Fruit fly (Drosophila melanogaster): ENCODE results near the gene hgo.

The hgo gene

DNA sequence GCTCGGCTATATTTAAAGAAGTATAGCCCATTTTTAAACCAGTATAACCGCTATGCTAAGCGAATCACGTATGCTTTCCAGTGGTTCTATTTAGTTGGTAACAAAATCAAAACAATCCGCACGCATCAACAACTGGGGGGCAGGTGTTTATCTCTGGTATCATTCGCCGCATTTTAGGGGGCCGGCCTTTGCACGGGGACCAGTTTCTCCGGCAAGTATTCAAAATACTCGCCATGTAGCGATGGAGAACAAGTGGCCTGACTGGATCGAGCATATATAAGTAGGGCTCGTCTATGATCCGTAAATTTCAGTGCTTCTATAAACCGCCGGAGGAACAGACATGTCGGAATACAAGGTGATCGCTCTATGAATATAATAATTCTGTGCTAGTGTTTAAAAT is at the start of gene hgo:
hgo (plus strand) TSS at position 301 of the 400 bp plus-strand sequence.
- no peak for TF ChIP-seq psq (optimal IDR thresholded peaks at IDR 0.05)
- TF ChIP-seq Dll (optimal IDR thresholded peaks at IDR 0.05), result no peak
- no peak for TF ChIP-seq CG8478 (optimal IDR thresholded peaks at IDR 0.05)

dm6 chr2L:11091111-11091510 is 45.1 kb upstream of the hgo start, which contains the start of gene Wdr59:
Gene Wdr59, plus strand, starts transcription at chr2L:11091444.
- TF ChIP-seq CG8478 (optimal IDR thresholded peaks at IDR 0.05) (no peak), Dll (optimal IDR thresholded peaks at IDR 0.05) (no peak)

- no peak for TF ChIP-seq Dll (optimal IDR thresholded peaks at IDR 0.05)
- no peak for TF ChIP-seq usp (GFP tag; optimal IDR thresholded peaks at IDR 0.05)
- no peak for TF ChIP-seq EcR (GFP tag; optimal IDR thresholded peaks at IDR 0.05)
- TF ChIP-seq pan (optimal IDR thresholded peaks at IDR 0.05), result no peak
- TF ChIP-seq CG8478 (optimal IDR thresholded peaks at IDR 0.05), result no peak
- TF ChIP-seq psq (optimal IDR thresholded peaks at IDR 0.05), result no peak
Measured at dm6 chr2L:11100516-11101061, 35.6 kb upstream of the hgo start, which contains the start of gene Ge-1. Gene Ge-1, minus strand, starts transcription at chr2L:11100888.

DNA sequence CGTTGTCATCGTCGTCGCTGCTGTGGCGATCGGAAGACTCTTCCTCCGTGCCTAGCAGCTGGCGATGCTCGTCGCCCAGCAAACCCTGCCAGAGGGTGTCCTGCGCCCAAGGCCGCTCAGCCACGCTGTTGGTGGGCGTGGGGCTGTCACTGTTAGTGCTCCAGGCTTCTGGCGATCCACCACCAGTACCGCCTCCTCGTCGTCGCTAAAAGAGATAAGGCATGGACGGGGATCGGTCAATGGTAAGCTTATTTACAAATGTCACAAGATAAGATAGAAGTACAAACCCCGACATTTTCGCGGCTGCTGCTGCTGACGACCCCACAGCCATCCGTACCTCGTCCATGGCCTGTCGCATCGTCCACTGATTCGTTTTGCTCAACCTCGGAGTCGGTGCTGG is 30.9 kb upstream of the hgo start:
- no peak for TF ChIP-seq Dll (optimal IDR thresholded peaks at IDR 0.05)
- no peak for TF ChIP-seq psq (optimal IDR thresholded peaks at IDR 0.05)
- TF ChIP-seq EcR (GFP tag; optimal IDR thresholded peaks at IDR 0.05), result no peak
- TF ChIP-seq pan (optimal IDR thresholded peaks at IDR 0.05), result no peak
- TF ChIP-seq usp (GFP tag; optimal IDR thresholded peaks at IDR 0.05), result no peak
- no peak for TF ChIP-seq CG8478 (optimal IDR thresholded peaks at IDR 0.05)

DNA sequence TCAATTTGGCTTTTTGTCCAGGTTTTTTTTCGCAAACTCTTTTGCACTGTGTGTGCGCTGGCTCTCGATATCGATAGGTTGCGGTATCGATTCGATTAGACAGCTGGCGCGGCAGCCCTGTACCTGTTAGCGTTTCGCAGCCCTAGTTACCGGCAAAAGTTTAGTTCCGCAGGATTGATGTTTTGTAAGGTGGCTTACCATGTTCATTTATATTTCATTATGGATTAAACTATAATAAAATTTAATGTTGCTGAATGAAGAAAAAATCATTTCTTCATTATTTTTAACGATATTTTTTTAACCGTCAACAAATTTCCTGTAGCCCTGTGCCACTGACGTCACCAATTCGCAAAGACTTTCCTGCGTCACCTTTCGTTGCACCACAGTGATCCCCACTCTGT is 29.6 kb upstream of the hgo start, which contains the start of gene Reps:
Reps (minus strand) TSS at position 84 of the 401 bp plus-strand sequence.
- TF ChIP-seq psq (optimal IDR thresholded peaks at IDR 0.05), result no peak
- no peak for TF ChIP-seq EcR (GFP tag; optimal IDR thresholded peaks at IDR 0.05)
- no peak for TF ChIP-seq usp (GFP tag; optimal IDR thresholded peaks at IDR 0.05)
- no peak for TF ChIP-seq pan (optimal IDR thresholded peaks at IDR 0.05)
- no peak for TF ChIP-seq Dll (optimal IDR thresholded peaks at IDR 0.05)
- TF ChIP-seq CG8478 (optimal IDR thresholded peaks at IDR 0.05), result no peak

DNA sequence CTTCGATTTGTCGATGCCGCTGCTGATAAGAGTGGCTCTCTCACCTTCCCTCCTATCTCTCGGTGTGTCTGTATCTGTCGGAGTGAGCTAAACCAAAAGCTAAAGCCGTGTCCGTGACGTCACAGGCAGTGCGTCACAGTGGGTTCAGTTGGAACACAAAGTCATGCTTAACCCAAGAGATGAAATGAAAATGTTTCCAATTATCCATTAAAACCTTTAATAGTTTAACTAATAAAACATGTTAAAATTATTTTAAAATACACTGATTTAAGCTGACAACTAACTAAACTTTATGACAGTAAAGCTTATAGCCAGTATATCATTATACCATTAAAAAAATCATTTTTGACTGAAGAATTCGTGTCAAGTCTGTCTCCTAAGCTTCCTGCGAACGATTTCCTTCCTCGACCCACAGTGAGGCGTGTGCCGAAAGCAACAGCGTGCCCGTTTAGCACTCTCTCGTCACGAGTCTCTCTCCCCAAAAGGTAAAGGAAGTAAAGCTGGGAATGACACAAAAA is 23.1 kb upstream of the hgo start, which contains the start of gene Idua:
Idua (minus strand) TSS at position 51 of the 518 bp plus-strand sequence.
- TF ChIP-seq EcR (GFP tag; optimal IDR thresholded peaks at IDR 0.05) (no peak), CG8478 (optimal IDR thresholded peaks at IDR 0.05) (no peak), psq (optimal IDR thresholded peaks at IDR 0.05) (no peak), pan (optimal IDR thresholded peaks at IDR 0.05) (no peak), usp (GFP tag; optimal IDR thresholded peaks at IDR 0.05) (no peak), Dll (optimal IDR thresholded peaks at IDR 0.05) (no peak)

DNA sequence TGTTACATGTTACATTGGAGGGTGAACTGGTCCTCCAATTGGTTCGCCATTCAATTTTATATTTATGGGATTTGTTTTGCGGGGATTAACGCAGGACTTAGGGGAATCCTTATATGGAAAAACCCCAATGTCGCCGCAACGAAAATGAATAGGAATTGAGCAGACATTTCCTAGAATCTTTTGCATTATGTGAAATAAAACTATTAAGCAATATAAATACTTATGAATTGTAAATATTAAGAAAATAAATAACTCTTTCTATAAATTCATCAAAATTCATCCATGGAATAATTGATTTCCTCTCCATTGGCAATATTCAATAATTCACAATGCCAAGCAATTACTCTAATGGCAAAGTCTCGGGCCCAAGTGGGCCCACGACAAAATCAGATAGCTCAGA is 22.5 kb upstream of the hgo start, which contains the start of gene Gr32a:
Gr32a (plus strand) TSS at position 301 of the 400 bp plus-strand sequence.
- TF ChIP-seq usp (GFP tag; optimal IDR thresholded peaks at IDR 0.05) (no peak), Dll (optimal IDR thresholded peaks at IDR 0.05) (no peak), EcR (GFP tag; optimal IDR thresholded peaks at IDR 0.05) (no peak)

- no peak for TF ChIP-seq pan (optimal IDR thresholded peaks at IDR 0.05)
- no peak for TF ChIP-seq CG8478 (optimal IDR thresholded peaks at IDR 0.05)
- TF ChIP-seq EcR (GFP tag; optimal IDR thresholded peaks at IDR 0.05), result no peak
- TF ChIP-seq usp (GFP tag; optimal IDR thresholded peaks at IDR 0.05), result no peak
- TF ChIP-seq Dll (optimal IDR thresholded peaks at IDR 0.05), result no peak
- TF ChIP-seq psq (optimal IDR thresholded peaks at IDR 0.05), result no peak
Measured at dm6 chr2L:11119966-11120517, 16.2 kb upstream of the hgo start, which contains the start of gene CG6230. Gene CG6230, minus strand, starts transcription at chr2L:11120319.

DNA sequence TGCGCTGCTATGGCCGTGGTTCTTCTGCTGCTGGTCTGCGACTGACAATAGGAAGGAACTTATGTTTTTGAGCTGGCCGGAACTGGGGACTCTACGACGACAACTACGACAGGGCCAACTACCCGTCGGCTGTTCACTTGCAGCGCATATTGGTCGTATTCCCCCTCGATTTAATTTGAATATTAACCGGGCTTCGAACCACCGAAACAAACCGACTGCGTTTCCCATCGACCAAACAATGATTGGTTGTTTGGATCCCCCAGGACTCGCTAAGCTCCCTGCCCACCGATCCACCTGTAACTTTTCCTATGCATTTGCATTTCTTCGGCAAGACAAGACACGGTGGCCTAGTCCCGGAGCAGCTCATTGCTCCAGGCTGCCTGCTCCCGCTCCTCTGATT is 14.6 kb upstream of the hgo start, which contains the start of gene Dnaaf4:
Dnaaf4 (minus strand) TSS at position 101 of the 400 bp plus-strand sequence.
- TF ChIP-seq psq (optimal IDR thresholded peaks at IDR 0.05) (no peak), pan (optimal IDR thresholded peaks at IDR 0.05) (no peak), usp (GFP tag; optimal IDR thresholded peaks at IDR 0.05) (no peak), Dll (optimal IDR thresholded peaks at IDR 0.05) (no peak), EcR (GFP tag; optimal IDR thresholded peaks at IDR 0.05) (no peak), CG8478 (optimal IDR thresholded peaks at IDR 0.05) (no peak)

dm6 chr2L:11123499-11123898 is 12.7 kb upstream of the hgo start, which contains the start of the genes Csl4 and Nup160:
Gene Csl4, minus strand, starts transcription at chr2L:11123567.
Gene Nup160, plus strand, starts transcription at chr2L:11123777.
- TF ChIP-seq EcR (GFP tag; optimal IDR thresholded peaks at IDR 0.05) (no peak), CG8478 (optimal IDR thresholded peaks at IDR 0.05) (no peak), usp (GFP tag; optimal IDR thresholded peaks at IDR 0.05) (no peak), psq (optimal IDR thresholded peaks at IDR 0.05) (no peak), Dll (optimal IDR thresholded peaks at IDR 0.05) (no peak), pan (optimal IDR thresholded peaks at IDR 0.05) (no peak)

- no peak for TF ChIP-seq pan (optimal IDR thresholded peaks at IDR 0.05)
- TF ChIP-seq Dll (optimal IDR thresholded peaks at IDR 0.05), result no peak
- TF ChIP-seq EcR (GFP tag; optimal IDR thresholded peaks at IDR 0.05), result no peak
- no peak for TF ChIP-seq usp (GFP tag; optimal IDR thresholded peaks at IDR 0.05)
- TF ChIP-seq psq (optimal IDR thresholded peaks at IDR 0.05), result no peak
- TF ChIP-seq CG8478 (optimal IDR thresholded peaks at IDR 0.05), result no peak
Measured at dm6 chr2L:11130151-11131008, 5.8 kb upstream of the hgo start, which contains the start of the genes RfC38 and CG4751. Gene RfC38, minus strand, starts transcription at chr2L:11130645. Gene CG4751, plus strand, starts transcription at chr2L:11130737.
